Worm (Caenorhabditis elegans) whole organism, late embryonic: ENCODE results near the gene K09E9.4.

Source experiments
- T23F11.4 ChIP-seq: fragments of 200-800 bp; sonication (Bioruptor generic); optimal IDR thresholded peaks from 2 replicates; lab custom pipeline; 2018; ENCODE audit warnings: mild to moderate bottlenecking, missing genetic modification characterization, missing compliant biosample characterization
- ceh-2 ChIP-seq: sonication (generic microtip); optimal IDR thresholded peaks from 2 replicates; lab custom pipeline; 2016; ENCODE audit warnings: missing genotype, missing genetic modification characterization, missing compliant biosample characterization
- ceh-24 ChIP-seq: sonication (generic microtip); optimal IDR thresholded peaks from 2 replicates; lab custom pipeline; 2016; ENCODE audit warnings: mild to moderate bottlenecking, missing genetic modification characterization, missing compliant biosample characterization
- ceh-30 ChIP-seq: fragments of 150-350 bp; optimal IDR thresholded peaks from 2 replicates; lab custom pipeline; 2014; ENCODE audit warnings: missing biosample characterization, missing genetic modification characterization
- ceh-34 ChIP-seq: sonication (generic microtip); optimal IDR thresholded peaks from 2 replicates; lab custom pipeline; 2016; ENCODE audit warnings: mild to moderate bottlenecking, missing genetic modification characterization, missing compliant biosample characterization
- dve-1 ChIP-seq: sonication (generic microtip); optimal IDR thresholded peaks from 2 replicates; lab custom pipeline; 2017; ENCODE audit warnings: antibody characterized with exemption, mild to moderate bottlenecking, missing genetic modification characterization, missing compliant biosample characterization
- elt-4 ChIP-seq: sonication (generic microtip); optimal IDR thresholded peaks from 2 replicates; lab custom pipeline; 2016; ENCODE audit warnings: missing genetic modification characterization, missing compliant biosample characterization
- fax-1 ChIP-seq: sonication (generic microtip); optimal IDR thresholded peaks from 2 replicates; lab custom pipeline; 2016; ENCODE audit warnings: missing genotype, missing genetic modification characterization, missing compliant biosample characterization
- fkh-10 ChIP-seq: fragments of 150-350 bp; optimal IDR thresholded peaks from 2 replicates; lab custom pipeline; 2014; ENCODE audit warnings: missing biosample characterization, missing genetic modification reagents, missing genetic modification characterization
- hlh-15 ChIP-seq: sonication (generic microtip); optimal IDR thresholded peaks from 2 replicates; lab custom pipeline; 2016; ENCODE audit warnings: missing genetic modification characterization, missing compliant biosample characterization
- lin-11 ChIP-seq: fragments of 200-800 bp; sonication (Bioruptor generic); optimal IDR thresholded peaks from 2 replicates; lab custom pipeline; 2018; ENCODE audit warnings: mild to moderate bottlenecking, missing genetic modification characterization, missing compliant biosample characterization
- mec-3 ChIP-seq: sonication (generic microtip); optimal IDR thresholded peaks from 2 replicates; lab custom pipeline; 2016; ENCODE audit warnings: borderline replicate concordance, missing genetic modification characterization, missing compliant biosample characterization
- nhr-11 ChIP-seq: fragments of 150-350 bp; optimal IDR thresholded peaks from 2 replicates; lab custom pipeline; 2014; ENCODE audit warnings: missing biosample characterization, missing genetic modification characterization
- pax-1 ChIP-seq: fragments of 150-350 bp; optimal IDR thresholded peaks from 2 replicates; lab custom pipeline; 2014; ENCODE audit warnings: missing biosample characterization, missing genetic modification characterization
- pha-2 ChIP-seq: sonication (generic microtip); optimal IDR thresholded peaks from 2 replicates; lab custom pipeline; 2017; ENCODE audit warnings: mild to moderate bottlenecking, missing genetic modification characterization, missing compliant biosample characterization
- pqm-1 ChIP-seq: sonication (generic microtip); optimal IDR thresholded peaks from 2 replicates; lab custom pipeline; 2016; ENCODE audit warnings: missing genetic modification characterization, missing compliant biosample characterization
- syd-9 ChIP-seq: sonication (generic microtip); optimal IDR thresholded peaks from 2 replicates; lab custom pipeline; 2016; ENCODE audit warnings: mild to moderate bottlenecking, missing genetic modification characterization, moderate library complexity, missing compliant biosample characterization

The K09E9.4 gene

ce11 chrX:15585144-15585543, 45.1 kb downstream of the K09E9.4 start:
- TF ChIP-seq pqm-1 (no peak), pha-2 (tag; lab: Kevin White, UChicago) (no peak), fax-1 (no peak), ceh-24 (tag; lab: Kevin White, UChicago) (no peak), syd-9 (no peak), ceh-34 (no peak), ceh-30 (tag; lab: Kevin White, UChicago) (no peak), mec-3 (no peak), fkh-10 (GFP tag; lab: Kevin White, UChicago) (no peak), nhr-11 (tag; lab: Kevin White, UChicago) (no peak), dve-1 (no peak), T23F11.4 (GFP tag; lab: Kevin White, UChicago) (no peak), ceh-2 (tag; lab: Kevin White, UChicago) (no peak), pax-1 (no peak), lin-11 (tag; lab: Kevin White, UChicago) (no peak), elt-4 (tag; lab: Kevin White, UChicago) (no peak), hlh-15 (tag; lab: Kevin White, UChicago) (no peak)
